Fruit fly (Drosophila melanogaster) whole organism, embryonic: ENCODE results near the gene BckdhA.

Source experiments
- CG10366 ChIP-seq: fragments of 200-800 bp; sonication (Bioruptor generic); IDR thresholded peaks from 2 replicates; pipeline ENCODE4 v1.3.6; 2022; ENCODE audit warnings: missing biosample characterization, missing genetic modification characterization
- CG11247 ChIP-seq: fragments of 200-800 bp; sonication (Bioruptor generic); IDR thresholded peaks from 2 replicates; pipeline ENCODE4 v1.3.6; 2022; ENCODE audit warnings: missing biosample characterization, missing genetic modification characterization
- CG11504 ChIP-seq: fragments of 200-800 bp; sonication (Bioruptor generic); optimal IDR thresholded peaks from 3 replicates; lab custom pipeline; 2019; ENCODE audit warnings: missing biosample characterization, mild to moderate bottlenecking, missing genetic modification characterization, moderate library complexity
- CG11723 ChIP-seq: fragments of 200-800 bp; sonication (Bioruptor generic); optimal IDR thresholded peaks from 2 replicates; lab custom pipeline; 2017; ENCODE audit warnings: missing biosample characterization, mild to moderate bottlenecking, missing genetic modification characterization
- CG13123 ChIP-seq: fragments of 200-800 bp; sonication (Bioruptor generic); optimal IDR thresholded peaks from 2 replicates; lab custom pipeline; 2016; ENCODE audit warnings: missing biosample characterization, missing genetic modification characterization
- CG13287 ChIP-seq: fragments of 200-800 bp; sonication (Bioruptor generic); IDR thresholded peaks from 2 replicates; pipeline ENCODE4 v1.3.6; 2022; ENCODE audit warnings: missing biosample characterization, missing genetic modification characterization; ENCODE audit not compliant: partially characterized antibody
- CG13424 ChIP-seq: fragments of 200-800 bp; sonication (Bioruptor generic); optimal IDR thresholded peaks from 2 replicates; lab custom pipeline; 2019; ENCODE audit warnings: missing biosample characterization, mild to moderate bottlenecking, missing genetic modification characterization, moderate library complexity
- CG14441 ChIP-seq: fragments of 200-800 bp; sonication (Bioruptor generic); IDR thresholded peaks from 2 replicates; pipeline ENCODE4 v1.3.6; 2022; ENCODE audit warnings: missing biosample characterization, missing genetic modification characterization
- CG14965 ChIP-seq: fragments of 200-800 bp; sonication (Bioruptor generic); optimal IDR thresholded peaks from 2 replicates; lab custom pipeline; 2016; ENCODE audit warnings: missing biosample characterization, missing genetic modification characterization, borderline replicate concordance
- CG15696 ChIP-seq: fragments of 200-800 bp; sonication (Bioruptor generic); optimal IDR thresholded peaks from 2 replicates; lab custom pipeline; 2019; ENCODE audit warnings: missing biosample characterization, mild to moderate bottlenecking, missing genetic modification characterization, moderate library complexity
- CG18262 ChIP-seq: fragments of 200-800 bp; optimal IDR thresholded peaks from 3 replicates; lab custom pipeline; 2019; ENCODE audit warnings: missing biosample characterization, mild to moderate bottlenecking, missing genetic modification characterization, moderate library complexity
- CG2199 ChIP-seq: fragments of 200-800 bp; sonication (Bioruptor generic); IDR thresholded peaks from 3 replicates; pipeline ENCODE4 v1.3.6; 2022; ENCODE audit warnings: missing biosample characterization, missing genetic modification characterization
- CG2202 ChIP-seq: fragments of 200-800 bp; sonication (Bioruptor generic); optimal IDR thresholded peaks from 2 replicates; lab custom pipeline; 2018; ENCODE audit warnings: missing biosample characterization, mild to moderate bottlenecking, missing genetic modification characterization
- CG30403 ChIP-seq: fragments of 200-800 bp; sonication (Bioruptor generic); optimal IDR thresholded peaks from 3 replicates; lab custom pipeline; 2016; ENCODE audit warnings: missing biosample characterization, missing genetic modification characterization
- CG31224 ChIP-seq: fragments of 200-800 bp; sonication (Bioruptor generic); IDR thresholded peaks from 2 replicates; pipeline ENCODE4 v1.3.6; 2022; ENCODE audit warnings: missing biosample characterization, missing genetic modification characterization
- CG31388 ChIP-seq: fragments of 200-800 bp; sonication (Bioruptor generic); optimal IDR thresholded peaks from 2 replicates; lab custom pipeline; 2016; ENCODE audit warnings: missing biosample characterization, missing genetic modification characterization
- CG3163 ChIP-seq: fragments of 200-800 bp; sonication (Bioruptor generic); optimal IDR thresholded peaks from 3 replicates; lab custom pipeline; 2016; ENCODE audit warnings: missing biosample characterization, missing genetic modification characterization
- CG4360 ChIP-seq: fragments of 200-800 bp; sonication (Bioruptor generic); IDR thresholded peaks from 2 replicates; pipeline ENCODE4 v1.3.6; 2022; ENCODE audit warnings: missing biosample characterization, missing genetic modification characterization
- CG43689 ChIP-seq: fragments of 200-800 bp; sonication (Bioruptor generic); IDR thresholded peaks from 2 replicates; pipeline ENCODE4 v1.3.6; 2022; ENCODE audit warnings: missing biosample characterization, missing genetic modification characterization
- CG6765 ChIP-seq: fragments of 200-800 bp; sonication (Bioruptor generic); optimal IDR thresholded peaks from 3 replicates; lab custom pipeline; 2017; ENCODE audit warnings: missing biosample characterization, mild to moderate bottlenecking, missing genetic modification characterization
- CG7987 ChIP-seq: fragments of 200-800 bp; sonication (Bioruptor generic); optimal IDR thresholded peaks from 2 replicates; lab custom pipeline; 2018; ENCODE audit warnings: missing biosample characterization, mild to moderate bottlenecking, missing genetic modification characterization, moderate library complexity
- CG9437 ChIP-seq: fragments of 200-800 bp; sonication (Bioruptor generic); optimal IDR thresholded peaks from 2 replicates; lab custom pipeline; 2018; ENCODE audit warnings: missing biosample characterization, mild to moderate bottlenecking, missing genetic modification characterization
- CHES-1-like ChIP-seq: fragments of 200-800 bp; sonication (Bioruptor generic); optimal IDR thresholded peaks from 2 replicates; lab custom pipeline; 2016; ENCODE audit warnings: missing biosample characterization, missing genetic modification characterization
- Dip3 ChIP-seq: fragments of 200-800 bp; sonication (Bioruptor generic); optimal IDR thresholded peaks from 3 replicates; lab custom pipeline; 2016; ENCODE audit warnings: missing biosample characterization, missing genetic modification characterization
- Ets65A ChIP-seq: fragments of 200-800 bp; sonication (Bioruptor generic); peaks from one replicate; lab custom pipeline; 2016; ENCODE audit warnings: missing biosample characterization, missing genetic modification characterization
- Ets97D ChIP-seq: fragments of 200-800 bp; sonication (Bioruptor generic); optimal IDR thresholded peaks from 3 replicates; lab custom pipeline; 2016; ENCODE audit warnings: missing biosample characterization, missing genetic modification characterization
- HHEX ChIP-seq: fragments of 200-800 bp; sonication (Bioruptor generic); optimal IDR thresholded peaks from 3 replicates; lab custom pipeline; 2017; ENCODE audit warnings: missing biosample characterization, mild to moderate bottlenecking, missing genetic modification characterization, missing genetic modification reagents
- Kr ChIP-seq: fragments of 200-800 bp; sonication (Bioruptor generic); optimal IDR thresholded peaks from 2 replicates; lab custom pipeline; 2017; ENCODE audit warnings: missing biosample characterization, mild to moderate bottlenecking, missing genetic modification characterization
- Med ChIP-seq: fragments of 200-800 bp; sonication (Bioruptor generic); peaks from one replicate; lab custom pipeline; 2016; ENCODE audit warnings: missing biosample characterization, missing genetic modification characterization, mild to moderate bottlenecking, inconsistent platforms, moderate library complexity
- NC2β ChIP-seq: fragments of 200-800 bp; sonication (Bioruptor generic); optimal IDR thresholded peaks from 2 replicates; lab custom pipeline; 2016; ENCODE audit warnings: missing biosample characterization, missing genetic modification characterization
- Opbp ChIP-seq: fragments of 200-800 bp; sonication (Bioruptor generic); IDR thresholded peaks from 3 replicates; pipeline ENCODE4 v1.3.6; 2022; ENCODE audit warnings: missing biosample characterization, missing genetic modification characterization; ENCODE audit not compliant: partially characterized antibody
- Pdp1 ChIP-seq, 2 experiments: fragments of 200-800 bp; sonication (Bioruptor generic); optimal IDR thresholded peaks; 3 replicates each; lab custom pipeline; 2016; ENCODE audit warnings: missing biosample characterization in 2 of 2, missing genetic modification characterization in 2 of 2, mild to moderate bottlenecking in 1 of 2, moderate library complexity in 1 of 2
- dan ChIP-seq: fragments of 200-800 bp; sonication (Bioruptor generic); IDR thresholded peaks from 2 replicates; pipeline ENCODE4 v1.3.6; 2022; ENCODE audit warnings: missing biosample characterization, missing genetic modification characterization
- inv ChIP-seq: fragments of 200-800 bp; sonication (Bioruptor generic); IDR thresholded peaks from 2 replicates; pipeline ENCODE4 v1.3.6; 2022; ENCODE audit warnings: missing biosample characterization, missing genetic modification characterization; ENCODE audit not compliant: partially characterized antibody
- kah ChIP-seq: fragments of 200-800 bp; sonication (Bioruptor generic); optimal IDR thresholded peaks from 2 replicates; lab custom pipeline; 2018; ENCODE audit warnings: missing biosample characterization, mild to moderate bottlenecking, missing genetic modification characterization
- knrl ChIP-seq: fragments of 200-800 bp; sonication (Bioruptor generic); IDR thresholded peaks from 3 replicates; pipeline ENCODE4 v1.3.6; 2022; ENCODE audit warnings: missing biosample characterization, missing genetic modification characterization; ENCODE audit not compliant: partially characterized antibody
- luna ChIP-seq: fragments of 200-800 bp; sonication (Bioruptor generic); optimal IDR thresholded peaks from 2 replicates; lab custom pipeline; 2016; ENCODE audit warnings: missing biosample characterization, missing genetic modification characterization
- nom ChIP-seq: fragments of 200-800 bp; sonication (Bioruptor generic); optimal IDR thresholded peaks from 2 replicates; lab custom pipeline; 2017; ENCODE audit warnings: missing biosample characterization, missing genetic modification characterization, mild to moderate bottlenecking, moderate library complexity, missing genetic modification reagents
- sc ChIP-seq, 3 experiments: fragments of >200 bp in 2 of 3; fragments of 200-800 bp in 1 of 3; sonication (Bioruptor generic) in 1 of 3; optimal IDR thresholded peaks; 2 replicates in 2 of 3; 3 replicates in 1 of 3; lab custom pipeline; 2017; ENCODE audit warnings: mild to moderate bottlenecking in 1 of 3, missing biosample characterization in 1 of 3, missing genetic modification characterization in 1 of 3, missing genetic modification reagents in 1 of 3
- sd ChIP-seq: fragments of 200-800 bp; sonication (Bioruptor generic); optimal IDR thresholded peaks from 3 replicates; lab custom pipeline; 2018; ENCODE audit warnings: missing biosample characterization, mild to moderate bottlenecking, missing genetic modification characterization, moderate library complexity
- sens ChIP-seq: fragments of 200-800 bp; sonication (Bioruptor generic); peaks from one replicate; lab custom pipeline; 2016; ENCODE audit warnings: missing biosample characterization, missing genetic modification characterization
- sim ChIP-seq: fragments of 200-800 bp; sonication (Bioruptor generic); IDR thresholded peaks from 2 replicates; pipeline ENCODE4 v1.3.6; 2022; ENCODE audit warnings: missing biosample characterization, missing genetic modification characterization
- slbo ChIP-seq: fragments of 200-800 bp; sonication (Bioruptor generic); IDR thresholded peaks from 2 replicates; pipeline ENCODE4 v1.3.6; 2022; ENCODE audit warnings: missing biosample characterization, missing genetic modification characterization
- so ChIP-seq: fragments of 200-800 bp; sonication (Bioruptor generic); IDR thresholded peaks from 3 replicates; pipeline ENCODE4 v1.3.6; 2022; ENCODE audit warnings: missing biosample characterization, missing genetic modification characterization
- sqz ChIP-seq: fragments of 200-800 bp; sonication (Bioruptor generic); optimal IDR thresholded peaks from 3 replicates; lab custom pipeline; 2018; ENCODE audit warnings: missing biosample characterization, mild to moderate bottlenecking, missing genetic modification characterization
- vvl ChIP-seq: fragments of 200-800 bp; sonication (Bioruptor generic); IDR thresholded peaks from 2 replicates; pipeline ENCODE4 v1.3.6; 2022; ENCODE audit warnings: missing biosample characterization, missing genetic modification characterization
- zen ChIP-seq: fragments of 200-800 bp; sonication (Bioruptor generic); optimal IDR thresholded peaks from 3 replicates; lab custom pipeline; 2018; ENCODE audit warnings: missing biosample characterization, mild to moderate bottlenecking, missing genetic modification characterization, moderate library complexity
- zf30C ChIP-seq: fragments of 200-800 bp; sonication (Bioruptor generic); optimal IDR thresholded peaks from 3 replicates; lab custom pipeline; 2018; ENCODE audit warnings: missing biosample characterization, mild to moderate bottlenecking, missing genetic modification characterization

The BckdhA gene

DNA sequence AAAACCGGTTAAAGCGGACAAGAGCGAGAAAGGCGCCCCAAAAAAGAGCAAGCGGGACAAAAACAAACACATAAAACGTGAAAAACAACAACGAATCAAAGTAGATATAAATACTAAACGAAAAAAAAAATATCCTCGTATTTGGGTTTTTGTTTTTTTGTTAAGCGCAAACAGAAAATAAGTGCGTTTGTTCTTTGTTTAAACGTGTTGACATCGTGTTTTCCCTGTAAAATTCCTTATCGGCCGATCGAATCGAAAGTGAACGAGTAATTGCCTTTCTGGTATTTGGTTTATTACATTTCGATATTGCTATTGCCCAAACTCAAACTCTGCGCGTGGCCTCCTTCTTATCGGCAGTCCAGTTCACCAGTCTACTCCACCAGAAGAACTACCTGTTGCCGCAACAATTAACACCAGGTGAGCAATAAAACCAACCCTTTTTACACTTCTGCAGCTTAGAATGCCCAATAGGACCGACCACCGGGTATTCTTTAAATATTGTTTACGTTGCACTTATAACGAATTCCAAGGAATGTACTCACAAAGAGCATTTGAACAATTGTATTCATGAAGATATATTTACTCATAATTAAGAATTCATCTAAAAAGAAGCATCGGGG, 36.3 kb downstream of the BckdhA start (continued):
- TF ChIP-seq CG18262 (tag; lab: Kevin White, UChicago) = no peak
- TF ChIP-seq Kr (GFP tag; lab: Kevin White, UChicago) = peak; percentile 63
- no peak for TF ChIP-seq CG6765 (GFP tag; lab: Kevin White, UChicago)
- TF ChIP-seq CG11723 (GFP tag; lab: Kevin White, UChicago) = no peak
- TF ChIP-seq zen = peak; percentile 3
- no peak for TF ChIP-seq Dip3 (GFP tag; lab: Kevin White, UChicago)
- peak; percentile 71 for TF ChIP-seq Med (GFP tag; lab: Kevin White, UChicago)
- no peak for TF ChIP-seq CG14965 (GFP tag; lab: Kevin White, UChicago)
- TF ChIP-seq CG4360 (GFP tag; lab: Robert Waterston, UW) = no peak
- no peak for TF ChIP-seq Pdp1 (GFP tag; optimal IDR thresholded peaks at IDR 0.05; lab: Kevin White, UChicago)
- TF ChIP-seq CG31388 (GFP tag; lab: Kevin White, UChicago) = no peak
- no peak for TF ChIP-seq CG13424
- TF ChIP-seq CG14441 (GFP tag; lab: Robert Waterston, UW) = no peak
- TF ChIP-seq slbo (GFP tag; lab: Robert Waterston, UW) = no peak
- no peak for TF ChIP-seq sc (optimal IDR thresholded peaks at IDR 0.05; lab: Kevin White, UChicago)
- TF ChIP-seq sc (GFP tag; optimal IDR thresholded peaks at IDR 0.05; lab: Kevin White, UChicago) = no peak
- peak; percentile 71 for TF ChIP-seq sd (tag; lab: Kevin White, UChicago)
- peak; percentile 3 for TF ChIP-seq CG15696 (tag; lab: Kevin White, UChicago)
- TF ChIP-seq sens (GFP tag; lab: Kevin White, UChicago) = peak; percentile 75
- TF ChIP-seq kah (GFP tag; lab: Kevin White, UChicago) = peak; percentile 29
- no peak for TF ChIP-seq CG7987
- TF ChIP-seq luna (GFP tag; lab: Kevin White, UChicago) = no peak
- no peak for TF ChIP-seq CG2202 (tag; lab: Kevin White, UChicago)
- TF ChIP-seq sim (GFP tag; lab: Robert Waterston, UW) = no peak
- no peak for TF ChIP-seq zf30C (GFP tag; lab: Kevin White, UChicago)
- no peak for TF ChIP-seq CG3163 (GFP tag; lab: Kevin White, UChicago)
- no peak for TF ChIP-seq CG30403
- no peak for TF ChIP-seq CG43689 (GFP tag; lab: Robert Waterston, UW)
- no peak for TF ChIP-seq dan
- no peak for TF ChIP-seq inv (GFP tag; lab: Robert Waterston, UW)
- no peak for TF ChIP-seq Opbp
- TF ChIP-seq NC2β (GFP tag; lab: Kevin White, UChicago) = no peak
- TF ChIP-seq CG13123 (GFP tag; lab: Kevin White, UChicago) = no peak
- TF ChIP-seq CG11504 (tag; lab: Kevin White, UChicago) = peak; percentile 4
- peak; percentile 16 for TF ChIP-seq nom (GFP tag; lab: Kevin White, UChicago)
- no peak for TF ChIP-seq CG11247 (GFP tag; lab: Robert Waterston, UW)
- no peak for TF ChIP-seq CG31224 (GFP tag; lab: Robert Waterston, UW)
- no peak for TF ChIP-seq CG9437 (GFP tag; lab: Kevin White, UChicago)

DNA sequence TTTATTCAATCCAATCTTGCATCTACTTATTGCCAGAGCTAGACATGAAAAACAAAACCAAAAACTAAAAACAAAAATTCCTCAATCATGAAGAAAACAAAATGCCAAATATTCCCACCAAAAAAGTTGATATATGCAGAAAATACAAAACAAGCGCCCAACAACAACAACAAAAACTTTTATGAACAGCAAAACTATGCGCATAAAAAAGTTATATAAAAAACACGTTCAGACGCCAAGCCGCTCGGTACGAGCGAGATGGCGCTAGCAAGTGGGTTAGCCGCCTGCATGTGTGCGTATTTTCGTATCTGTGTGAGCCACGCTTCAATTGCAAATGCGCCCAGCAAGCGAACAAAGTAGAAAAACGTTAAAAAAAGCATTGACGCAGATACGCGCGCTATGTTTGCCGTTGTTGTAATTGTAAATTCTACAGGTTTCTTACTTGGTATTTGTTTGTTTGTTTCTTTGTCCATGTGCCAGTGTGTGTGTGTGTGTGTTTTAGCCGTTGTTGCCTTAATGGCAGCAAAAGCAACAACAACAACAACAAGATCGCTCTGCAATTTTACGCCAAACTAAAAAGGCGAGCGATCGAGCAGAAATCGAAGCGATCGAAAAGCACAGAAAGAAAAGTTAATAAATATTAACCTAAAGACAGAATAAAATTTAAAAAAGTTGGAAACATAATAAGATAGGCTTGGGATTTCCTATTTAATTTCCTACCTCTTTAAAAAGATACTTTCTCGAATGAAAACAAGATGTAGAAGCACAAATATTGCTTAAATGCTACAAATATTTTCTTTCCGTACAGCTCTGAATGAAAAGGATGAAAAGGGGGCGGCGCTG, 38.0 kb downstream of the BckdhA start:
- no peak for TF ChIP-seq knrl (GFP tag; lab: Robert Waterston, UW)
- no peak for TF ChIP-seq HHEX
- no peak for TF ChIP-seq CHES-1-like (GFP tag; lab: Kevin White, UChicago)
- peak; percentile 28 for TF ChIP-seq nom (GFP tag; lab: Kevin White, UChicago)
- TF ChIP-seq CG13287 (GFP tag; lab: Robert Waterston, UW) = peak; percentile 22; the same call in 1 of the 2 replicates
- 0 out of 3 replicates have a peak, but pooled peaks have one; percentile 8 for TF ChIP-seq CG2199 (GFP tag; lab: Robert Waterston, UW)
- no peak for TF ChIP-seq CG10366 (GFP tag; lab: Robert Waterston, UW)
- TF ChIP-seq Ets65A (GFP tag; lab: Kevin White, UChicago) = peak; percentile 70
- peak; percentile 84 for TF ChIP-seq sqz
- no peak for TF ChIP-seq Ets97D (GFP tag; lab: Kevin White, UChicago)
- peak; percentile 89 for TF ChIP-seq vvl
- peak; percentile 40; the same call in 1 of the 3 replicates for TF ChIP-seq so
